Fruit fly (Drosophila melanogaster) whole organism, embryonic: ENCODE measurements around the gene grsm.

Experiments
- Atf6 ChIP-seq: fragments of 200-800 bp; sonication (Bioruptor generic); IDR thresholded peaks from 2 replicates; pipeline ENCODE4 v1.3.6; 2022; ENCODE audit warnings: missing biosample characterization, missing genetic modification characterization
- B-H2 ChIP-seq: fragments of 200-800 bp; sonication (Bioruptor generic); optimal IDR thresholded peaks from 2 replicates; lab custom pipeline; 2018; ENCODE audit warnings: missing biosample characterization, mild to moderate bottlenecking, missing genetic modification characterization
- CG10959 ChIP-seq: fragments of 200-800 bp; sonication (Bioruptor generic); IDR thresholded peaks from 2 replicates; pipeline ENCODE4 v1.3.6; 2022; ENCODE audit warnings: missing biosample characterization, missing genetic modification characterization
- CG11398 ChIP-seq: fragments of 200-800 bp; sonication (Bioruptor generic); optimal IDR thresholded peaks from 2 replicates; lab custom pipeline; 2016; ENCODE audit warnings: missing biosample characterization, missing genetic modification characterization
- CG14710 ChIP-seq: fragments of 200-800 bp; sonication (Bioruptor generic); optimal IDR thresholded peaks from 3 replicates; lab custom pipeline; 2019; ENCODE audit warnings: missing biosample characterization, mild to moderate bottlenecking, missing genetic modification characterization, moderate library complexity
- CG17186 ChIP-seq: fragments of 200-800 bp; sonication (Bioruptor generic); optimal IDR thresholded peaks from 3 replicates; lab custom pipeline; 2017; ENCODE audit warnings: missing biosample characterization, missing genetic modification reagents, missing genetic modification characterization
- CG17829 ChIP-seq: fragments of 200-800 bp; optimal IDR thresholded peaks from 2 replicates; lab custom pipeline; 2019; ENCODE audit warnings: missing biosample characterization, mild to moderate bottlenecking, missing genetic modification characterization, moderate library complexity
- CG1832 ChIP-seq: fragments of 200-800 bp; sonication (Bioruptor generic); optimal IDR thresholded peaks from 2 replicates; lab custom pipeline; 2017; ENCODE audit warnings: missing biosample characterization, mild to moderate bottlenecking, missing genetic modification characterization, inconsistent platforms
- CG2889 ChIP-seq: fragments of 200-800 bp; sonication (Bioruptor generic); IDR thresholded peaks from 3 replicates; pipeline ENCODE4 v1.3.6; 2022; ENCODE audit warnings: missing biosample characterization, missing genetic modification characterization
- CG3281 ChIP-seq: fragments of 200-800 bp; sonication (Bioruptor generic); optimal IDR thresholded peaks from 3 replicates; lab custom pipeline; 2017; ENCODE audit warnings: missing biosample characterization, mild to moderate bottlenecking, missing genetic modification characterization
- CG3838 ChIP-seq: fragments of 200-800 bp; sonication (Bioruptor generic); optimal IDR thresholded peaks from 3 replicates; lab custom pipeline; 2016; ENCODE audit warnings: missing biosample characterization, missing genetic modification characterization
- CG4424 ChIP-seq: fragments of 200-800 bp; sonication (Bioruptor generic); optimal IDR thresholded peaks from 3 replicates; lab custom pipeline; 2016; ENCODE audit warnings: missing biosample characterization, missing genetic modification characterization
- CG7271 ChIP-seq: fragments of 200-800 bp; sonication (Bioruptor generic); optimal IDR thresholded peaks from 2 replicates; lab custom pipeline; 2018; ENCODE audit warnings: missing biosample characterization, mild to moderate bottlenecking, missing genetic modification characterization, moderate library complexity
- CG7839 ChIP-seq: fragments of 200-800 bp; sonication (Bioruptor generic); optimal IDR thresholded peaks from 3 replicates; lab custom pipeline; 2018; ENCODE audit warnings: missing biosample characterization, mild to moderate bottlenecking, missing genetic modification characterization, moderate library complexity
- CG8089 ChIP-seq: fragments of 200-800 bp; sonication (Bioruptor generic); optimal IDR thresholded peaks from 3 replicates; lab custom pipeline; 2016; ENCODE audit warnings: missing biosample characterization, missing genetic modification characterization
- CrebB ChIP-seq: fragments of 200-800 bp; sonication (Bioruptor generic); optimal IDR thresholded peaks from 3 replicates; lab custom pipeline; 2018; ENCODE audit warnings: missing biosample characterization, mild to moderate bottlenecking, missing genetic modification characterization
- Dbx ChIP-seq: fragments of 200-800 bp; sonication (Bioruptor generic); IDR thresholded peaks from 3 replicates; pipeline ENCODE4 v1.3.6; 2022; ENCODE audit warnings: missing biosample characterization, missing genetic modification characterization
- Dll ChIP-seq: fragments of 200-800 bp; sonication (Bioruptor generic); IDR thresholded peaks from 4 replicates; pipeline ENCODE4 v1.3.6; 2022; ENCODE audit warnings: missing biosample characterization, missing genetic modification characterization; ENCODE audit not compliant: partially characterized antibody
- Dp ChIP-seq: fragments of 200-800 bp; sonication (Bioruptor generic); optimal IDR thresholded peaks from 2 replicates; lab custom pipeline; 2018; ENCODE audit warnings: missing biosample characterization, mild to moderate bottlenecking, missing genetic modification characterization, moderate library complexity
- Fer2 ChIP-seq: fragments of 200-800 bp; sonication (Bioruptor generic); optimal IDR thresholded peaks from 2 replicates; lab custom pipeline; 2018; ENCODE audit warnings: missing biosample characterization, mild to moderate bottlenecking, missing genetic modification characterization, moderate library complexity
- Fer3 ChIP-seq: fragments of 200-800 bp; sonication (Bioruptor generic); optimal IDR thresholded peaks from 2 replicates; lab custom pipeline; 2018; ENCODE audit warnings: missing biosample characterization, mild to moderate bottlenecking, missing genetic modification characterization, moderate library complexity
- HLH3B ChIP-seq: fragments of 200-800 bp; sonication (Bioruptor generic); IDR thresholded peaks from 2 replicates; pipeline ENCODE4 v1.3.6; 2022; ENCODE audit warnings: missing biosample characterization, missing genetic modification characterization
- Hmx ChIP-seq: fragments of 200-800 bp; sonication (Bioruptor generic); optimal IDR thresholded peaks from 2 replicates; lab custom pipeline; 2016; ENCODE audit warnings: missing biosample characterization, missing genetic modification characterization
- MTF-1 ChIP-seq: fragments of 200-800 bp; sonication (Bioruptor generic); optimal IDR thresholded peaks from 2 replicates; lab custom pipeline; 2018; ENCODE audit warnings: missing biosample characterization, mild to moderate bottlenecking, missing genetic modification characterization, borderline replicate concordance
- al ChIP-seq: fragments of 200-800 bp; sonication (Bioruptor generic); IDR thresholded peaks from 2 replicates; pipeline ENCODE4 v1.3.6; 2022; ENCODE audit warnings: missing biosample characterization, missing genetic modification characterization
- cas ChIP-seq: fragments of 200-800 bp; sonication (Bioruptor generic); IDR thresholded peaks from 2 replicates; pipeline ENCODE4 v1.3.6; 2022; ENCODE audit warnings: missing biosample characterization, missing genetic modification characterization
- cato ChIP-seq: fragments of 200-800 bp; sonication (Bioruptor generic); optimal IDR thresholded peaks from 2 replicates; lab custom pipeline; 2016; ENCODE audit warnings: missing biosample characterization, missing genetic modification characterization, borderline replicate concordance
- ems ChIP-seq: fragments of 200-800 bp; sonication (Bioruptor generic); optimal IDR thresholded peaks from 3 replicates; lab custom pipeline; 2016; ENCODE audit warnings: missing biosample characterization, missing genetic modification characterization
- ewg ChIP-seq: fragments of 200-800 bp; sonication (Bioruptor generic); optimal IDR thresholded peaks from 3 replicates; lab custom pipeline; 2017; ENCODE audit warnings: mild to moderate bottlenecking, missing biosample characterization, missing genetic modification reagents, missing genetic modification characterization
- fu2 ChIP-seq: fragments of 200-800 bp; sonication (Bioruptor generic); optimal IDR thresholded peaks from 2 replicates; lab custom pipeline; 2016; ENCODE audit warnings: missing biosample characterization, missing genetic modification characterization
- gfzf ChIP-seq: fragments of 200-800 bp; sonication (Bioruptor generic); optimal IDR thresholded peaks from 2 replicates; lab custom pipeline; 2016; ENCODE audit warnings: missing biosample characterization, mild to moderate bottlenecking, missing genetic modification characterization, moderate library complexity
- gsb ChIP-seq: fragments of 200-800 bp; sonication (Bioruptor generic); IDR thresholded peaks from 2 replicates; pipeline ENCODE4 v1.3.6; 2022; ENCODE audit warnings: missing biosample characterization, missing genetic modification characterization
- h ChIP-seq: fragments of >200 bp; optimal IDR thresholded peaks from 2 replicates; lab custom pipeline; 2017
- her ChIP-seq: fragments of 200-800 bp; sonication (Bioruptor generic); optimal IDR thresholded peaks from 2 replicates; lab custom pipeline; 2016; ENCODE audit warnings: missing biosample characterization, missing genetic modification characterization
- hth ChIP-seq: fragments of >200 bp; optimal IDR thresholded peaks from 2 replicates; lab custom pipeline; 2017; ENCODE audit warnings: inconsistent platforms
- kay ChIP-seq: fragments of 200-800 bp; sonication (Bioruptor generic); optimal IDR thresholded peaks from 2 replicates; lab custom pipeline; 2016; ENCODE audit warnings: missing biosample characterization, missing genetic modification characterization
- odd ChIP-seq: fragments of 200-800 bp; sonication (Bioruptor generic); optimal IDR thresholded peaks from 2 replicates; lab custom pipeline; 2017; ENCODE audit warnings: missing biosample characterization, mild to moderate bottlenecking, missing genetic modification characterization
- otp ChIP-seq: fragments of 200-800 bp; sonication (Bioruptor generic); IDR thresholded peaks from 3 replicates; pipeline ENCODE4, ENCODE4 v1.3.6; 2022; ENCODE audit warnings: missing biosample characterization, missing genetic modification characterization
- pan ChIP-seq, 4 experiments: fragments of >200 bp in 3 of 4; fragments of 200-800 bp in 1 of 4; sonication (Bioruptor generic) in 1 of 4; optimal IDR thresholded peaks in 3 of 4; IDR thresholded peaks in 1 of 4; 2 replicates each; pipeline versions ENCODE4 v1.3.6 to Lab custom; 2017 to 2022; ENCODE audit warnings: missing biosample characterization in 2 of 4, missing genetic modification characterization in 2 of 4, mixed read lengths in 1 of 4
- prd ChIP-seq, 3 experiments: fragments of >200 bp in 2 of 3; fragments of 200-800 bp in 1 of 3; sonication (Bioruptor generic) in 1 of 3; optimal IDR thresholded peaks in 2 of 3; IDR thresholded peaks in 1 of 3; 2 replicates in 2 of 3; 3 replicates in 1 of 3; pipeline versions ENCODE4 v1.3.6 to Lab custom; 2017 to 2022; ENCODE audit warnings: missing biosample characterization in 1 of 3, missing genetic modification characterization in 1 of 3
- row ChIP-seq: fragments of 200-800 bp; sonication (Bioruptor generic); IDR thresholded peaks from 3 replicates; pipeline ENCODE4 v1.3.6; 2022; ENCODE audit warnings: missing biosample characterization, missing genetic modification characterization
- run ChIP-seq: fragments of 200-800 bp; sonication (Bioruptor generic); optimal IDR thresholded peaks from 3 replicates; lab custom pipeline; 2018; ENCODE audit warnings: missing biosample characterization, mild to moderate bottlenecking, missing genetic modification characterization
- sima ChIP-seq: fragments of 200-800 bp; sonication (Bioruptor generic); optimal IDR thresholded peaks from 2 replicates; lab custom pipeline; 2016; ENCODE audit warnings: missing biosample characterization, missing genetic modification characterization
- sob ChIP-seq: fragments of 200-800 bp; sonication (Bioruptor generic); IDR thresholded peaks from 2 replicates; pipeline ENCODE4 v1.3.6; 2022; ENCODE audit warnings: missing biosample characterization, missing genetic modification characterization
- sqz ChIP-seq: fragments of 200-800 bp; sonication (Bioruptor generic); optimal IDR thresholded peaks from 3 replicates; lab custom pipeline; 2018; ENCODE audit warnings: missing biosample characterization, mild to moderate bottlenecking, missing genetic modification characterization
- sr ChIP-seq: fragments of 200-800 bp; sonication (Bioruptor generic); IDR thresholded peaks from 3 replicates; pipeline ENCODE4 v1.3.6; 2022; ENCODE audit warnings: missing biosample characterization, missing genetic modification characterization
- trem ChIP-seq: fragments of 200-800 bp; optimal IDR thresholded peaks from 3 replicates; lab custom pipeline; 2019; ENCODE audit warnings: missing biosample characterization, mild to moderate bottlenecking, missing genetic modification characterization, moderate library complexity
- wek ChIP-seq: fragments of 200-800 bp; sonication (Bioruptor generic); optimal IDR thresholded peaks from 3 replicates; lab custom pipeline; 2018; ENCODE audit warnings: missing biosample characterization, mild to moderate bottlenecking, missing genetic modification characterization, moderate library complexity

The grsm gene

DNA sequence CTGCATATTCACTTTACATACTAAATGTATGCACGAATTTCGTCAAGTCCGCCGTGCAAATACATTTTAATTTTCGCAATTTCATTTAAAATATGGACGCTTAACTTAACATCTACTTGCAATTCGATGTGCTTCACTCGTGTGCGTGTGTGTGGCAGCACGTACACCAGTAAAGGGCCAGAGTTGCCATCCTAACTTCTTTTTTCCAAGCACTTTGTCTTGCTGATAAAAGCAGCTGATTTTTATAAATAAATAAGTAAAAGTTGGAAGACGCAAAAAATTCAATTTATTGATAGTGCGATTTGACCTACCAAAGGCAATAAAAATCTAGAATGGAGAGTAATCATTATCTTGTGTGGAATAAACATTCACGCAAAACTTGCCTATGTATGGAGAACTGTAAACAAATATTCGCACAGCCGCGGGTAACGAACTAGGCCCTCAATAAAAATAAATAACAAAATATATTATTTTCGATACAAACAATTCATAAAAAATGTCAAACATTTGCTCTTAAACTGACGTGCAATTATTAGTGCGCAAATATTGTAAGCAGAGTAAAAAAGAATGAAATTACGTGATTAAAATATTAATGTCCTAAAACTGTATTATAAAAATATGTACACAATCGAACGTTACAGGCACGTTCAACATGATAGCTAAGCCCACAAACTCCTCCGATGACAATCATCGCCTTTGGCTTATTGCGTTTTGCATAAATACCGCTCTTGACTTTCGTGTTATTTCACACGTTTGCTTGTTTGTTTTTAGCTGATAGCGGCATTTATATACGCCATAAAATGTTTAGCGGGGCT lies 14.9 kb upstream of the grsm start (continued):
- TF ChIP-seq CG7271 (tag; lab: Kevin White, UChicago), result no peak
- 0 out of 3 replicates have a peak, but pooled peaks have one; percentile 25 for TF ChIP-seq otp (GFP tag; lab: Robert Waterston, UW)
- TF ChIP-seq hth (lab: Kevin White, UChicago), result no peak
- TF ChIP-seq cas (GFP tag; lab: Robert Waterston, UW), result 0 out of 2 replicates have a peak, but pooled peaks have one; percentile 10
- peak; percentile 63 for TF ChIP-seq Hmx (GFP tag; lab: Kevin White, UChicago)
- TF ChIP-seq run (tag; lab: Kevin White, UChicago), result no peak
- TF ChIP-seq Dbx (GFP tag; lab: Robert Waterston, UW), result no peak
- TF ChIP-seq CG7839 (tag; lab: Kevin White, UChicago), result peak; percentile 72
- peak; percentile 70 for TF ChIP-seq Fer3 (tag; lab: Kevin White, UChicago)
- peak; percentile 14 for TF ChIP-seq trem (tag; lab: Kevin White, UChicago)
- peak; percentile 5 for TF ChIP-seq Fer2 (tag; lab: Kevin White, UChicago)
- TF ChIP-seq CG11398 (GFP tag; lab: Kevin White, UChicago), result no peak
- TF ChIP-seq CG10959, result no peak
- TF ChIP-seq Atf6 (GFP tag; lab: Robert Waterston, UW), result peak; percentile 74
- peak; percentile 31; the same call in 1 of the 4 replicates for TF ChIP-seq Dll (GFP tag; lab: Robert Waterston, UW)
- no peak for TF ChIP-seq h (lab: Kevin White, UChicago)
- no peak for TF ChIP-seq prd (optimal IDR thresholded peaks at IDR 0.05; lab: Kevin White, UChicago)
- peak; percentile 63 for TF ChIP-seq prd (GFP tag; IDR thresholded peaks at IDR 0.05; lab: Robert Waterston, UW)
- TF ChIP-seq CG2889 (GFP tag; lab: Robert Waterston, UW), result peak; percentile 76
- TF ChIP-seq kay (GFP tag; lab: Kevin White, UChicago), result peak; percentile 25
- TF ChIP-seq fu2 (GFP tag; lab: Kevin White, UChicago), result no peak
- TF ChIP-seq CG17829 (tag; lab: Kevin White, UChicago), result peak; percentile 61
- no peak for TF ChIP-seq pan (optimal IDR thresholded peaks at IDR 0.05; lab: Kevin White, UChicago)
- TF ChIP-seq pan (GFP tag; optimal IDR thresholded peaks at IDR 0.05 in 1 of 2, IDR thresholded peaks at IDR 0.05 in 1 of 2), result peak in 1 of 2 experiments; percentile 64
- peak; percentile 43 for TF ChIP-seq cato
- TF ChIP-seq al, result peak; percentile 45; the same call in 1 of the 2 replicates
- no peak for TF ChIP-seq CG1832
- peak; percentile 34 for TF ChIP-seq CG4424 (GFP tag; lab: Kevin White, UChicago)
- TF ChIP-seq sob (GFP tag; lab: Robert Waterston, UW), result peak; percentile 57; the same call in 1 of the 2 replicates
- no peak for TF ChIP-seq ems
- no peak for TF ChIP-seq MTF-1
- no peak for TF ChIP-seq CG3838
- TF ChIP-seq wek, result peak; percentile 19
- TF ChIP-seq sima, result no peak
- no peak for TF ChIP-seq sr (GFP tag; lab: Robert Waterston, UW)
- TF ChIP-seq HLH3B, result peak; percentile 50
- TF ChIP-seq gfzf (GFP tag; lab: Kevin White, UChicago), result no peak
- TF ChIP-seq CG17186 (GFP tag; lab: Kevin White, UChicago), result no peak
- TF ChIP-seq CG8089 (GFP tag; lab: Kevin White, UChicago), result no peak
- TF ChIP-seq sqz (GFP tag; lab: Kevin White, UChicago), result peak; percentile 3
- peak; percentile 61 for TF ChIP-seq gsb
- TF ChIP-seq Dp (GFP tag; lab: Kevin White, UChicago), result no peak
- TF ChIP-seq CG14710 (tag; lab: Kevin White, UChicago), result peak; percentile 38
- peak; percentile 66 for TF ChIP-seq B-H2 (GFP tag; lab: Kevin White, UChicago)
- TF ChIP-seq row (GFP tag; lab: Robert Waterston, UW), result peak; percentile 87
- TF ChIP-seq ewg (GFP tag; lab: Kevin White, UChicago), result peak; percentile 25
- TF ChIP-seq her (GFP tag; lab: Kevin White, UChicago), result no peak
- TF ChIP-seq CrebB (tag; lab: Kevin White, UChicago), result peak; percentile 39
- peak; percentile 55 for TF ChIP-seq odd (GFP tag; lab: Kevin White, UChicago)
- peak; percentile 91 for TF ChIP-seq CG3281 (GFP tag; lab: Kevin White, UChicago)
